Fruit fly (Drosophila melanogaster) S2 (cell line): Measurements from ENCODE around the gene CG46042.

ENCODE experiments used
- CG8478 ChIP-seq: fragments of >200 bp; optimal IDR thresholded peaks from 2 replicates; lab custom pipeline; 2018
- CTCF ChIP-seq, 2 experiments: fragments of >200 bp; optimal IDR thresholded peaks; 2 replicates each; lab custom pipeline; 2018

DNA sequence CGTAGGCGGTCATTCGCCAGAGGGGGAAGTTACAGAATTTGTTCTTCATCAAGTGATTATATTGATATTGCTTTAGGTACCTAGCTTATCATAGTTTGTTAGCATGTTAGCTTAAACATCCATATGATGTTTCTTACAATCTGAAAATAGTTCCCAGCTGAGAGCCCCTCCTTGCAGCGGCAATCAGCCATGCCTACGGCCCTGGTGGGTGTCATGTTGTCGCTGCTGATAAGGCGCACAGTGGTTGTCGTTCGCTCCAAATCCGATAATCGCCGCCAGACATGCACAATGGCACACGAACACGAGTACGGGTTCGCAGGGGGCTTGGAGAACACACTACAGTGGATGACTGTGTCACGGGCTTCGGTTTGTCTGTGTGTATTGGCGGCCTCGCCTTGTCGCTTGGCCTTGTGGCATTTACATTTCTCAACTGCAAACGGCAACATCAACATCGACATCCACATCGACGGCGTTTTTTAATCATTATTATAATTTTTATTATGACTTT is 36.2 kb downstream of the CG46042 start:
- TF ChIP-seq CG8478 (no peak), CTCF (optimal IDR thresholded peaks at IDR 0.05; lab: Kevin White, UChicago) (no peak)
